Fruit fly (Drosophila melanogaster) whole organism, embryonic: Measurements from ENCODE around the gene mts.

ENCODE experiments used
- Blimp-1 ChIP-seq: fragments of 200-800 bp; sonication (Bioruptor generic); optimal IDR thresholded peaks from 3 replicates; lab custom pipeline; 2018; ENCODE audit warnings: missing biosample characterization, missing genetic modification characterization, mild to moderate bottlenecking, moderate library complexity, missing genetic modification reagents
- CG10267 ChIP-seq: fragments of 200-800 bp; sonication (Bioruptor generic); optimal IDR thresholded peaks from 2 replicates; lab custom pipeline; 2018; ENCODE audit warnings: missing biosample characterization, mild to moderate bottlenecking, missing genetic modification characterization, moderate library complexity
- CG11247 ChIP-seq: fragments of 200-800 bp; sonication (Bioruptor generic); IDR thresholded peaks from 2 replicates; pipeline ENCODE4 v1.3.6; 2022; ENCODE audit warnings: missing biosample characterization, missing genetic modification characterization
- CG11560 ChIP-seq: fragments of 200-800 bp; sonication (Bioruptor generic); IDR thresholded peaks from 3 replicates; pipeline ENCODE4 v1.3.6; 2022; ENCODE audit warnings: missing biosample characterization, missing genetic modification characterization
- CG1647 ChIP-seq: fragments of 200-800 bp; sonication (Bioruptor generic); optimal IDR thresholded peaks from 3 replicates; lab custom pipeline; 2016; ENCODE audit warnings: missing biosample characterization, missing genetic modification characterization
- CG17912 ChIP-seq: fragments of 200-800 bp; sonication (Bioruptor generic); optimal IDR thresholded peaks from 2 replicates; lab custom pipeline; 2018; ENCODE audit warnings: missing biosample characterization, mild to moderate bottlenecking, missing genetic modification characterization
- CG2199 ChIP-seq: fragments of 200-800 bp; sonication (Bioruptor generic); IDR thresholded peaks from 3 replicates; pipeline ENCODE4 v1.3.6; 2022; ENCODE audit warnings: missing biosample characterization, missing genetic modification characterization
- CG33557 ChIP-seq: fragments of 200-800 bp; sonication (Bioruptor generic); optimal IDR thresholded peaks from 2 replicates; lab custom pipeline; 2019; ENCODE audit warnings: missing biosample characterization, mild to moderate bottlenecking, missing genetic modification characterization, moderate library complexity
- CG4854 ChIP-seq: fragments of 200-800 bp; sonication (Bioruptor generic); optimal IDR thresholded peaks from 2 replicates; lab custom pipeline; 2016; ENCODE audit warnings: missing biosample characterization, missing genetic modification characterization, inconsistent platforms
- CG7963 ChIP-seq: fragments of 200-800 bp; sonication (Bioruptor generic); IDR thresholded peaks from 3 replicates; pipeline ENCODE4 v1.3.6; 2022; ENCODE audit warnings: missing biosample characterization, missing genetic modification characterization; ENCODE audit not compliant: partially characterized antibody
- CG8290 ChIP-seq, 3 experiments: fragments of 200-800 bp; sonication (Bioruptor generic); optimal IDR thresholded peaks; 2 replicates each; lab custom pipeline; 2016 to 2019; ENCODE audit warnings: missing biosample characterization in 3 of 3, missing genetic modification characterization in 3 of 3, mild to moderate bottlenecking in 2 of 3, moderate library complexity in 1 of 3
- CTCF ChIP-seq: fragments of 200-800 bp; sonication (Bioruptor generic); optimal IDR thresholded peaks from 2 replicates; lab custom pipeline; 2017; ENCODE audit warnings: missing biosample characterization, mild to moderate bottlenecking, missing genetic modification characterization, moderate library complexity
- Dll ChIP-seq: fragments of 200-800 bp; sonication (Bioruptor generic); IDR thresholded peaks from 4 replicates; pipeline ENCODE4 v1.3.6; 2022; ENCODE audit warnings: missing biosample characterization, missing genetic modification characterization; ENCODE audit not compliant: partially characterized antibody
- Dp ChIP-seq: fragments of 200-800 bp; sonication (Bioruptor generic); optimal IDR thresholded peaks from 2 replicates; lab custom pipeline; 2018; ENCODE audit warnings: missing biosample characterization, mild to moderate bottlenecking, missing genetic modification characterization, moderate library complexity
- Drgx ChIP-seq: fragments of 200-800 bp; sonication (Bioruptor generic); IDR thresholded peaks from 2 replicates; pipeline ENCODE4 v1.3.6; 2022; ENCODE audit warnings: missing biosample characterization, missing genetic modification characterization
- Ets65A ChIP-seq: fragments of 200-800 bp; sonication (Bioruptor generic); peaks from one replicate; lab custom pipeline; 2016; ENCODE audit warnings: missing biosample characterization, missing genetic modification characterization
- Pdp1 ChIP-seq, 2 experiments: fragments of 200-800 bp; sonication (Bioruptor generic); optimal IDR thresholded peaks; 3 replicates each; lab custom pipeline; 2016; ENCODE audit warnings: missing biosample characterization in 2 of 2, missing genetic modification characterization in 2 of 2, mild to moderate bottlenecking in 1 of 2, moderate library complexity in 1 of 2
- Rfx ChIP-seq: fragments of 200-800 bp; sonication (Bioruptor generic); IDR thresholded peaks from 2 replicates; pipeline ENCODE4 v1.3.6; 2022; ENCODE audit warnings: missing biosample characterization, missing genetic modification characterization
- Sox100B ChIP-seq: fragments of 200-800 bp; sonication (Bioruptor generic); optimal IDR thresholded peaks from 3 replicates; lab custom pipeline; 2018; ENCODE audit warnings: missing biosample characterization, mild to moderate bottlenecking, missing genetic modification characterization
- ato ChIP-seq: fragments of 200-800 bp; sonication (Bioruptor generic); IDR thresholded peaks from 2 replicates; pipeline ENCODE4 v1.3.6; 2022; ENCODE audit warnings: missing biosample characterization, missing genetic modification characterization; ENCODE audit not compliant: partially characterized antibody
- da ChIP-seq: fragments of 200-800 bp; sonication (Bioruptor generic); optimal IDR thresholded peaks from 2 replicates; lab custom pipeline; 2016; ENCODE audit warnings: missing biosample characterization, missing genetic modification characterization
- gsb-n ChIP-seq: fragments of 200-800 bp; sonication (Bioruptor generic); optimal IDR thresholded peaks from 3 replicates; lab custom pipeline; 2018; ENCODE audit warnings: missing biosample characterization, mild to moderate bottlenecking, missing genetic modification characterization
- inv ChIP-seq: fragments of 200-800 bp; sonication (Bioruptor generic); IDR thresholded peaks from 2 replicates; pipeline ENCODE4 v1.3.6; 2022; ENCODE audit warnings: missing biosample characterization, missing genetic modification characterization; ENCODE audit not compliant: partially characterized antibody
- onecut ChIP-seq: fragments of 200-800 bp; sonication (Bioruptor generic); IDR thresholded peaks from 2 replicates; pipeline ENCODE4 v1.3.6; 2022; ENCODE audit warnings: missing biosample characterization, missing genetic modification characterization
- pzg ChIP-seq: fragments of 200-800 bp; sonication (Bioruptor generic); optimal IDR thresholded peaks from 3 replicates; lab custom pipeline; 2018; ENCODE audit warnings: missing biosample characterization, mild to moderate bottlenecking, missing genetic modification characterization, moderate library complexity
- row ChIP-seq: fragments of 200-800 bp; sonication (Bioruptor generic); IDR thresholded peaks from 3 replicates; pipeline ENCODE4 v1.3.6; 2022; ENCODE audit warnings: missing biosample characterization, missing genetic modification characterization
- sens ChIP-seq: fragments of 200-800 bp; sonication (Bioruptor generic); peaks from one replicate; lab custom pipeline; 2016; ENCODE audit warnings: missing biosample characterization, missing genetic modification characterization
- sim ChIP-seq: fragments of 200-800 bp; sonication (Bioruptor generic); IDR thresholded peaks from 2 replicates; pipeline ENCODE4 v1.3.6; 2022; ENCODE audit warnings: missing biosample characterization, missing genetic modification characterization
- sna ChIP-seq: fragments of 200-800 bp; sonication (Bioruptor generic); IDR thresholded peaks from 2 replicates; pipeline ENCODE4 v1.3.6; 2022; ENCODE audit warnings: missing biosample characterization, missing genetic modification characterization; ENCODE audit not compliant: partially characterized antibody
- sqz ChIP-seq: fragments of 200-800 bp; sonication (Bioruptor generic); optimal IDR thresholded peaks from 3 replicates; lab custom pipeline; 2018; ENCODE audit warnings: missing biosample characterization, mild to moderate bottlenecking, missing genetic modification characterization
- ttk ChIP-seq: fragments of 200-800 bp; sonication (Bioruptor generic); IDR thresholded peaks from 2 replicates; pipeline ENCODE4 v2.1.2; 2022; ENCODE audit warnings: missing biosample characterization, missing genetic modification characterization
- vvl ChIP-seq: fragments of 200-800 bp; sonication (Bioruptor generic); IDR thresholded peaks from 2 replicates; pipeline ENCODE4 v1.3.6; 2022; ENCODE audit warnings: missing biosample characterization, missing genetic modification characterization
- zen ChIP-seq: fragments of 200-800 bp; sonication (Bioruptor generic); optimal IDR thresholded peaks from 3 replicates; lab custom pipeline; 2018; ENCODE audit warnings: missing biosample characterization, mild to moderate bottlenecking, missing genetic modification characterization, moderate library complexity

The mts gene

DNA sequence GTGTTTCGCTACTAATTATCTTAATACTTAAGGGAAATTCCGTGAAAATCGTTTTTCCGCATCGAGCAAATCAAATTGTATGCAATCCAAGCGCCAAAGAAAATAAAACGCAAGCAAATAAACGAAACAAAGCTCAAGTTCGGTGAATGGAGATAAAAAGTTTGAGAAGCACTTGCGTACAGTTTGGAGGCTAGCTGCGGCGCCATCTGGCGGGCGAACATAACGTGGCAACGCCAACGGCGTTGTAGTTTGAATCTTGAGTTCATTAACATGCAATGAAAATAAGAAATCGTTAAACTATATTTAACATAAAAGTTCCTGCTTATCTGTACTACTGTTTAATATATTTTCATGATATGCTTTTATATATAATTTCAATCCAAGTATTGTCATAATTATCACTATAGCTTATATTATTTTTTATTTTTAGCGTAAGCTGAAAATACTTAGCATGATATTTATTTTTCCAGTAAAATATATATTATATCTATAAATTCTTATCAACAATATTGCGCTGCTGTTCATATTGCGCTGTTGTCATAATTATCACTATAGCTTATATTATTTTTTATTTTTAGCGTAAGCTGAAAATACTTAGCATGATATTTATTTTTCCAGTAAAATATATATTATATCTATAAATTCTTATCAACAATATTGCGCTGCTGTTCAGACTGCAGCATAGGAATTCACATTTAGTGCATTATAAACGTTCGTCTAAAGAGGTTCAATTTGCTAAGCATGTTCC is 29.1 kb downstream of the mts start, which contains the start of gene lectin-28C (continued):
- peak; percentile 22; the same call in 1 of the 4 replicates for TF ChIP-seq Dll (GFP tag; lab: Robert Waterston, UW)
- peak; percentile 64 for TF ChIP-seq Rfx (GFP tag; lab: Robert Waterston, UW)
- TF ChIP-seq CG2199 (GFP tag; lab: Robert Waterston, UW), result peak; percentile 99
- TF ChIP-seq Dp (GFP tag; lab: Kevin White, UChicago), result peak; percentile 58
- peak; percentile 29 for TF ChIP-seq CG17912 (GFP tag; lab: Kevin White, UChicago)
- TF ChIP-seq CG11247 (GFP tag; lab: Robert Waterston, UW), result peak; percentile 21; the same call in 1 of the 2 replicates
- TF ChIP-seq vvl (GFP tag; lab: Robert Waterston, UW), result peak; percentile 47; the same call in 1 of the 2 replicates
- TF ChIP-seq pzg (GFP tag; lab: Kevin White, UChicago), result peak; percentile 16
- peak; percentile 22 for TF ChIP-seq zen (tag; lab: Kevin White, UChicago)
- TF ChIP-seq CTCF, result peak; percentile 95
- TF ChIP-seq CG8290 (GFP tag; optimal IDR thresholded peaks at IDR 0.05; lab: Kevin White, UChicago), result peak; percentile 45
- peak in 1 of 2 experiments; percentile 22 for TF ChIP-seq CG8290 (tag; optimal IDR thresholded peaks at IDR 0.05; lab: Kevin White, UChicago)
- peak in 1 of 2 experiments; percentile 1 for TF ChIP-seq Pdp1 (GFP tag; optimal IDR thresholded peaks at IDR 0.05; lab: Kevin White, UChicago)

DNA sequence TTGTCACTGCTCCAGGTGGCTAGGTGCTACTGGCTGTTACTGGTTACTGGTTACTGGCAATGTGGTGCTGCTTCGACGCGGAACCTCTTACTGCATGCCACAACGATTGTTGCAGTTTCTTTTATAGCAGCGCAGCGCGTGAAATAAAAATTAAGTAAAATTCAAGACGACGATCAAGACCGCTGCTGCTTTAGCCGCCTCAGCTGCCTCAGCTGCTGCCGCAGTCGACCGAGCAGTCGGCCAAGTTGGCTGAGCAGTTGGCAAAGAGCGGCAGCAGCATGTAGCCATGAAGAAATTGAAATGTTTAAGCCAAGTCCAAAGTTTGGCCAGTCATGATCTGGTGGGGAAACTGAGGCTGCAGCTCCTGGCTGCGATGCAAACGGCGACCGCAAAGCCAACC is 33.3 kb downstream of the mts start, which contains the start of gene TwdlE:
Gene TwdlE (minus strand): TSS at position 101 of the 400 bp plus-strand sequence.
- no peak for TF ChIP-seq inv (GFP tag; lab: Robert Waterston, UW)

DNA sequence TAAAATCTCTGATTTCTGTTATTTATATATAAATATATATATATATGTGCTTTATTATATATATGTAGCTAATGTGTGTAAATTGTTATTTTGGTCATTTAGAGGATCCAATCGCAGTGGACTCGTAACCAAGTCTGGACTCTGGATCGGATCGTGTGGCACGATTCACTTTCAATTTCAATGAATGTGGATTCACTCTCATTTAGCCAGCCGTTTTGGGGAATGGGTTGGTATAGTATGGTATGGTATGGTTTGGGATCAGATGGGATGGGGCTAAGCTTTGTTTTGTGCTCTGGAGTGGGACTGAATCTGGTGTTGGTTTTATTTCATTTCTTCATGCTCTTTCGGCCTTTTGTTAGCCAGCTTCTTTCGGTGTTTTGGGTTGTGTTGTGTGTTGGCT is 34.3 kb downstream of the mts start:
- TF ChIP-seq Blimp-1 (GFP tag; lab: Kevin White, UChicago) (peak; percentile 97), ato (no peak), gsb-n (peak; percentile 27), CG4854 (GFP tag; lab: Kevin White, UChicago) (no peak), CG7963 (GFP tag; lab: Robert Waterston, UW) (no peak), CG33557 (GFP tag; lab: Kevin White, UChicago) (peak; percentile 25)

DNA sequence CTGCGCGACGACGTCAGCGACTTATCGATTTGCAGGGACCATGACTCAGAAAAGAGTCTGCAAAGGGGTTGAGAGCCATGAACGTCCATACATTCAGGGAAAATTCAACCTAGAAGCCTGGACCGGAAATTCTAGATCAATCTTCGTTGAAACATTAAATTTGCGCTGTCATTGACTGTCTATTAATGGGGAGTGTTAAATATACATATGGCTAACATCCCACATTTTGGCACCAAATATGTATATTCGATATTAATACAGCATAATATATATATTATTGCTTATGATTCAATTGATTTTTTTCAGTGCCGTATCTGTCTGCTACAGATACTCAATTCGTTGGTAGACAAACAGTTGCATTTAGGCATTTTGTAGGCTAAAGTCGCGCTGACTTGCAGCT is 41.2 kb downstream of the mts start:
- TF ChIP-seq sim (GFP tag; lab: Robert Waterston, UW) (no peak), Dp (GFP tag; lab: Kevin White, UChicago) (no peak), Sox100B (GFP tag; lab: Kevin White, UChicago) (no peak), onecut (peak; percentile 51), sens (peak; percentile 43), CG10267 (no peak), row (GFP tag; lab: Robert Waterston, UW) (no peak), sna (GFP tag; lab: Robert Waterston, UW) (no peak), Drgx (0 out of 2 replicates have a peak, but pooled peaks have one; percentile 16)

DNA sequence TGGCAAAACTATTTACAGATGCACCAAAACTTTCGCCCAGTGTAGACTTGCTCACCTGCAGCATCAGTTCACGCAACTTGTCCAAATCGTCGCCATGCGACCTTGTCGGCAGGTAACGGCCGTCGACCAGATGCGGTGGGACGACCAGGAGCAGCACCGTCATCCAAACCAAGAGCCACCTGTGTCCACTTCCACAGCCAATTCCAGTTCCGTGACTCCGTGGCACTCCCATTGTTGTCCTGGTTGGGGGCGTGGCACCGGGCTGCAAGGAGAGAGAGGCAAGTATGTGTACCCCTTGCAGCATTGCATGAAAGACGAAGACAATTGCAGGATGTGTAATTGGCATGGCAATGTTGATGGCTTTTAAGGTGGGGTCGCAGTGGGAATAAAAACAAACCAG is 42.8 kb downstream of the mts start:
- TF ChIP-seq Ets65A (GFP tag; lab: Kevin White, UChicago) (peak; percentile 82), da (GFP tag; lab: Kevin White, UChicago) (no peak), CG11560 (tag; lab: Robert Waterston, UW) (0 out of 3 replicates have a peak, but pooled peaks have one; percentile 7), CG1647 (GFP tag; lab: Kevin White, UChicago) (no peak), ttk (no peak), sqz (GFP tag; lab: Kevin White, UChicago) (no peak)
